Fruit fly (Drosophila melanogaster) whole organism, wandering third instar larva: ENCODE measurements around the gene CG43288.
A peak's percentile ranks its signal among the peaks of the same experiment; 100 is the strongest.

Experiments used
- Abd-B ChIP-seq: fragments of >200 bp; optimal IDR thresholded peaks from 2 replicates; lab custom pipeline; 2017; ENCODE audit warnings: missing biosample characterization, missing genetic modification characterization
- CG32264 ChIP-seq: fragments of 200-800 bp; sonication (Bioruptor generic); optimal IDR thresholded peaks from 2 replicates; lab custom pipeline; 2016; ENCODE audit warnings: missing biosample characterization, missing genetic modification characterization
- CG9705 ChIP-seq: fragments of 200-800 bp; sonication (Bioruptor generic); optimal IDR thresholded peaks from 2 replicates; lab custom pipeline; 2018; ENCODE audit warnings: missing biosample characterization, mild to moderate bottlenecking, missing genetic modification characterization
- CrebA ChIP-seq: fragments of 200-800 bp; sonication (Bioruptor generic); optimal IDR thresholded peaks from 2 replicates; lab custom pipeline; 2016; ENCODE audit warnings: missing biosample characterization, mild to moderate bottlenecking, missing genetic modification characterization, borderline replicate concordance
- Dfd ChIP-seq: fragments of >200 bp; optimal IDR thresholded peaks from 2 replicates; lab custom pipeline; 2017; ENCODE audit warnings: missing biosample characterization, missing genetic modification characterization
- Dif ChIP-seq: fragments of 200-275, 200-300 bp; sonication (Bioruptor generic); optimal IDR thresholded peaks from 2 replicates; lab custom pipeline; 2018; ENCODE audit warnings: missing biosample characterization, missing genetic modification characterization; ENCODE audit not compliant: partially characterized antibody
- GATAd ChIP-seq: sonication (Bioruptor generic); optimal IDR thresholded peaks from 2 replicates; lab custom pipeline; 2016; ENCODE audit warnings: missing biosample characterization, missing genetic modification characterization
- HLH106 ChIP-seq: fragments of 200-800 bp; optimal IDR thresholded peaks from 3 replicates; lab custom pipeline; 2019; ENCODE audit warnings: missing biosample characterization, mild to moderate bottlenecking, missing genetic modification characterization, moderate library complexity
- Hnf4 ChIP-seq: fragments of 200-800 bp; sonication (Bioruptor generic); optimal IDR thresholded peaks from 2 replicates; lab custom pipeline; 2016; ENCODE audit warnings: missing biosample characterization, mild to moderate bottlenecking, missing genetic modification characterization
- Hr78 ChIP-seq: fragments of >200 bp; optimal IDR thresholded peaks from 2 replicates; lab custom pipeline; 2017; ENCODE audit warnings: missing biosample characterization, missing genetic modification characterization
- Hr83 ChIP-seq: fragments of 200-300 bp; sonication (Bioruptor generic); optimal IDR thresholded peaks from 2 replicates; lab custom pipeline; 2016; ENCODE audit warnings: missing biosample characterization, mild to moderate bottlenecking, missing genetic modification characterization, moderate library complexity; ENCODE audit not compliant: poor library complexity, severe bottlenecking
- Jra ChIP-seq: sonication (Bioruptor generic); optimal IDR thresholded peaks from 2 replicates; lab custom pipeline; 2016; ENCODE audit warnings: missing biosample characterization, missing genetic modification characterization
- Mio ChIP-seq: sonication (Bioruptor generic); optimal IDR thresholded peaks from 2 replicates; lab custom pipeline; 2016; ENCODE audit warnings: missing biosample characterization, missing genetic modification characterization
- Myc ChIP-seq: fragments of >200 bp; optimal IDR thresholded peaks from 2 replicates; lab custom pipeline; 2017
- N ChIP-seq: fragments of >200 bp; optimal IDR thresholded peaks from 2 replicates; lab custom pipeline; 2018; ENCODE audit warnings: missing biosample characterization, missing external identifiers, missing genetic modification characterization
- OdsH ChIP-seq: fragments of 200-800 bp; sonication (Bioruptor generic); optimal IDR thresholded peaks from 2 replicates; lab custom pipeline; 2016; ENCODE audit warnings: missing biosample characterization, mild to moderate bottlenecking, missing genetic modification characterization
- Rel ChIP-seq, 2 experiments: fragments of 200-800 bp; sonication (Bioruptor generic) in 1 of 2; optimal IDR thresholded peaks; 2 replicates in 1 of 2; 3 replicates in 1 of 2; lab custom pipeline; 2016 to 2019; ENCODE audit warnings: mild to moderate bottlenecking in 2 of 2, missing biosample characterization in 2 of 2, missing genetic modification characterization in 2 of 2, moderate library complexity in 1 of 2
- Sp1 ChIP-seq: fragments of 200-800 bp; sonication (Bioruptor generic); optimal IDR thresholded peaks from 3 replicates; lab custom pipeline; 2019; ENCODE audit warnings: missing biosample characterization, mild to moderate bottlenecking, missing genetic modification characterization, moderate library complexity
- Vsx2 ChIP-seq: fragments of 200-300, 225-300 bp; sonication (Bioruptor generic); optimal IDR thresholded peaks from 2 replicates; lab custom pipeline; 2018; ENCODE audit warnings: missing biosample characterization, missing genetic modification characterization; ENCODE audit not compliant: partially characterized antibody
- br ChIP-seq: fragments of 200-800 bp; sonication (Bioruptor generic); optimal IDR thresholded peaks from 2 replicates; lab custom pipeline; 2016; ENCODE audit warnings: missing biosample characterization, missing genetic modification characterization
- brk ChIP-seq: fragments of 200-800 bp; sonication (Bioruptor generic); optimal IDR thresholded peaks from 2 replicates; lab custom pipeline; 2016; ENCODE audit warnings: missing biosample characterization, mild to moderate bottlenecking, missing genetic modification characterization
- dl ChIP-seq, 2 experiments: fragments of 175-275, 200-275 bp in 1 of 2; fragments of 200-275 bp in 1 of 2; sonication (Bioruptor generic); optimal IDR thresholded peaks; lab custom pipeline; 2018; ENCODE audit warnings: mild to moderate bottlenecking in 2 of 2, missing biosample characterization in 2 of 2, missing genetic modification characterization in 2 of 2, moderate library complexity in 2 of 2; ENCODE audit not compliant: partially characterized antibody in 2 of 2, insufficient read depth in 1 of 2
- dmrt93B ChIP-seq: fragments of 200-800 bp; sonication (Bioruptor generic); optimal IDR thresholded peaks from 2 replicates; lab custom pipeline; 2018; ENCODE audit warnings: missing biosample characterization, mild to moderate bottlenecking, missing genetic modification characterization
- dsf ChIP-seq: sonication (Bioruptor generic); optimal IDR thresholded peaks from 2 replicates; lab custom pipeline; 2016; ENCODE audit warnings: missing biosample characterization, missing genetic modification characterization, borderline replicate concordance
- ey ChIP-seq: fragments of 200-800 bp; sonication (Bioruptor generic); optimal IDR thresholded peaks from 2 replicates; lab custom pipeline; 2016; ENCODE audit warnings: missing biosample characterization, missing genetic modification characterization
- foxo ChIP-seq, 2 experiments: fragments of 200-800 bp; sonication (Bioruptor generic); optimal IDR thresholded peaks; 2 replicates in 1 of 2; 3 replicates in 1 of 2; lab custom pipeline; 2016 to 2017; ENCODE audit warnings: missing biosample characterization in 2 of 2, missing genetic modification characterization in 2 of 2
- fru ChIP-seq: fragments of 200-800 bp; sonication (Bioruptor generic); optimal IDR thresholded peaks from 3 replicates; lab custom pipeline; 2016; ENCODE audit warnings: missing biosample characterization, mild to moderate bottlenecking, missing genetic modification characterization
- h ChIP-seq: fragments of 200-800 bp; sonication (Bioruptor generic); optimal IDR thresholded peaks from 3 replicates; lab custom pipeline; 2016; ENCODE audit warnings: missing biosample characterization, mild to moderate bottlenecking, missing genetic modification characterization
- jim ChIP-seq: fragments of 175-275, 200-325 bp; sonication (Bioruptor generic); optimal IDR thresholded peaks from 2 replicates; lab custom pipeline; 2016; ENCODE audit warnings: missing biosample characterization, mild to moderate bottlenecking, missing genetic modification characterization
- lola ChIP-seq: fragments of >200 bp; optimal IDR thresholded peaks from 2 replicates; lab custom pipeline; 2017; ENCODE audit warnings: missing biosample characterization, missing genetic modification characterization
- psq ChIP-seq: fragments of 200-800 bp; sonication (Bioruptor generic); optimal IDR thresholded peaks from 3 replicates; lab custom pipeline; 2017; ENCODE audit warnings: missing biosample characterization, mild to moderate bottlenecking, missing genetic modification characterization, moderate library complexity
- rgr ChIP-seq: fragments of 200-800 bp; sonication (Bioruptor generic); optimal IDR thresholded peaks from 3 replicates; lab custom pipeline; 2016; ENCODE audit warnings: missing biosample characterization, mild to moderate bottlenecking, missing genetic modification characterization
- sv ChIP-seq: fragments of 200-800 bp; sonication (Bioruptor generic); optimal IDR thresholded peaks from 3 replicates; lab custom pipeline; 2016; ENCODE audit warnings: missing biosample characterization, missing genetic modification characterization
- tai ChIP-seq: sonication (Bioruptor generic); optimal IDR thresholded peaks from 2 replicates; lab custom pipeline; 2016; ENCODE audit warnings: missing biosample characterization, missing genetic modification characterization
- usp ChIP-seq: fragments of >200 bp; optimal IDR thresholded peaks from 2 replicates; lab custom pipeline; 2017; ENCODE audit warnings: missing biosample characterization, missing genetic modification characterization
- woc ChIP-seq: sonication (Bioruptor generic); optimal IDR thresholded peaks from 2 replicates; lab custom pipeline; 2016; ENCODE audit warnings: missing biosample characterization, mild to moderate bottlenecking, missing genetic modification characterization

Gene CG43288

dm6 chrX:4203713-4204447, 8.9 kb upstream of the CG43288 start:
- TF ChIP-seq N = no peak
- peak; percentile 4 for TF ChIP-seq psq (GFP tag; lab: Kevin White, UChicago)
- no peak for TF ChIP-seq Dif

- TF ChIP-seq Dif (peak; percentile 85), fru (GFP tag; lab: Kevin White, UChicago) (peak; percentile 67), dl (GFP tag; optimal IDR thresholded peaks at IDR 0.05; lab: Kevin White, UChicago; ENCODE audit: insufficient read depth in 1 of 2, partially characterized antibody in 2 of 2) (peak in 1 of 2 experiments; percentile 54), lola (GFP tag; lab: Kevin White, UChicago) (no peak), CG32264 (peak; percentile 16), CG9705 (peak; percentile 2), Abd-B (GFP tag; lab: Kevin White, UChicago) (no peak), Rel (GFP tag; optimal IDR thresholded peaks at IDR 0.05; lab: Kevin White, UChicago) (peak; percentile 34), Rel (tag; optimal IDR thresholded peaks at IDR 0.05; lab: Kevin White, UChicago) (peak; percentile 40), N (no peak), CrebA (GFP tag; lab: Kevin White, UChicago) (peak; percentile 1), Dfd (GFP tag; lab: Kevin White, UChicago) (no peak), sv (no peak), GATAd (GFP tag; lab: Kevin White, UChicago) (no peak), Jra (GFP tag; lab: Kevin White, UChicago) (no peak), Mio (GFP tag; lab: Kevin White, UChicago) (no peak), dmrt93B (GFP tag; lab: Kevin White, UChicago) (no peak), Vsx2 (GFP tag; lab: Kevin White, UChicago) (peak; percentile 91), Hnf4 (GFP tag; lab: Kevin White, UChicago) (peak; percentile 46), Myc (lab: Kevin White, UChicago) (no peak), foxo (GFP tag; optimal IDR thresholded peaks at IDR 0.05; lab: Kevin White, UChicago) (peak in 1 of 2 experiments; percentile 61), br (GFP tag; lab: Kevin White, UChicago) (peak; percentile 60), h (peak; percentile 70), rgr (GFP tag; lab: Kevin White, UChicago) (peak; percentile 80), dsf (no peak), tai (GFP tag; lab: Kevin White, UChicago) (peak; percentile 29), OdsH (GFP tag; lab: Kevin White, UChicago) (peak; percentile 35), HLH106 (tag; lab: Kevin White, UChicago) (peak; percentile 7), woc (GFP tag; lab: Kevin White, UChicago) (no peak), psq (GFP tag; lab: Kevin White, UChicago) (no peak), ey (GFP tag; lab: Kevin White, UChicago) (peak; percentile 28), Hr78 (no peak), jim (GFP tag; lab: Kevin White, UChicago) (peak; percentile 6), Sp1 (peak; percentile 54), brk (GFP tag; lab: Kevin White, UChicago) (no peak), Hr83 (GFP tag; lab: Kevin White, UChicago) (peak; percentile 81)
Observed at dm6 chrX:4205346-4206178, 7.3 kb upstream of the CG43288 start, which contains the start of gene Fas2. Gene Fas2 (minus strand): TSS chrX:4206093.

DNA sequence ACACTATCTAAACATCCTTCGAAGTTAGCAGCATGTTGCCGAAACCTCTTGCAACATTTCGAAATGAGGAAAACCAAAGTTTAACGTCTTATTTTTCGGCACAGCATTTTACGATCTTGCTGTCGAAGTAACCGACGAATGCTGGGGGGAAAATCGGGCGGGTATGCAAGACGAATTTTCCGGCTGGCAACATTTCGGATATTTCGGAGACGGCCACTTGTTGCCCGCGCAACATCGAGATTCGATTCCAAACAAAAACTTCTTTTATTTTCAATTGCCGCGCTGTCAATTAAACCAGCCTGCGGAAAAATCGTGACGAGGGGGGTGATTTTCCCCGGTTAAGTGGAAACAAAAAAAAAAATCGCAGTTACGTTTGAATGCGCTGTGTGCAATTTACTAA, 6.1 kb upstream of the CG43288 start:
- TF ChIP-seq tai (GFP tag; lab: Kevin White, UChicago) (no peak), br (GFP tag; lab: Kevin White, UChicago) (no peak), foxo (GFP tag; optimal IDR thresholded peaks at IDR 0.05; lab: Kevin White, UChicago) (no peak), CG32264 (no peak), usp (GFP tag; lab: Kevin White, UChicago) (no peak), Rel (GFP tag; optimal IDR thresholded peaks at IDR 0.05; lab: Kevin White, UChicago) (no peak), Rel (tag; optimal IDR thresholded peaks at IDR 0.05; lab: Kevin White, UChicago) (no peak), Hr78 (no peak), Hnf4 (GFP tag; lab: Kevin White, UChicago) (no peak), dmrt93B (GFP tag; lab: Kevin White, UChicago) (no peak), dl (GFP tag; optimal IDR thresholded peaks at IDR 0.05; lab: Kevin White, UChicago; ENCODE audit: insufficient read depth in 1 of 2, partially characterized antibody in 2 of 2) (no peak), CrebA (GFP tag; lab: Kevin White, UChicago) (no peak), lola (GFP tag; lab: Kevin White, UChicago) (no peak)
- TF ChIP-seq, all 38 proteins: peak for 0
